Fruit fly (Drosophila melanogaster): ENCODE results near the gene CG31689.
A peak's percentile ranks its signal among the peaks of the same experiment; 100 is the strongest.

Gene CG31689

dm6 chr2L:2725374-2725773, at the start of gene CG31689:
Gene CG31689, plus strand, starts transcription at chr2L:2725674.
- TF ChIP-seq CG17801 (GFP tag; optimal IDR thresholded peaks at IDR 0.05; ENCODE audit: partially characterized antibody): no peak

- TF ChIP-seq CG17801 (GFP tag; optimal IDR thresholded peaks at IDR 0.05; ENCODE audit: partially characterized antibody): no peak
Observed at dm6 chr2L:2677553-2677952, 47.9 kb upstream of the CG31689 start, which contains the start of gene Tmtc1. Gene Tmtc1, plus strand, starts transcription at chr2L:2677734.

dm6 chr2L:2696337-2696736, 29.1 kb upstream of the CG31689 start, which contains the start of gene Trf5:
Gene Trf5, minus strand, starts transcription at chr2L:2696437.
- TF ChIP-seq CG17801 (GFP tag; optimal IDR thresholded peaks at IDR 0.05; ENCODE audit: partially characterized antibody): no peak

dm6 chr2L:2720368-2720767, 5.1 kb upstream of the CG31689 start:
- TF ChIP-seq CG17801 (GFP tag; optimal IDR thresholded peaks at IDR 0.05; ENCODE audit: partially characterized antibody): no peak

dm6 chr2L:2721317-2721716, 4.2 kb upstream of the CG31689 start:
- no peak for TF ChIP-seq CG17801 (GFP tag; optimal IDR thresholded peaks at IDR 0.05; ENCODE audit: partially characterized antibody)

dm6 chr2L:2723100-2723499, 2.4 kb upstream of the CG31689 start:
- no peak for TF ChIP-seq CG17801 (GFP tag; optimal IDR thresholded peaks at IDR 0.05; ENCODE audit: partially characterized antibody)

- no peak for TF ChIP-seq CG17801 (GFP tag; optimal IDR thresholded peaks at IDR 0.05; ENCODE audit: partially characterized antibody)
Observed at dm6 chr2L:2724459-2724858, 1.0 kb upstream of the CG31689 start.

- no peak for TF ChIP-seq CG17801 (GFP tag; optimal IDR thresholded peaks at IDR 0.05; ENCODE audit: partially characterized antibody)
Observed at dm6 chr2L:2727364-2727763, 1.9 kb downstream of the CG31689 start.

dm6 chr2L:2727812-2728211, 2.3 kb downstream of the CG31689 start:
- TF ChIP-seq CG17801 (GFP tag; optimal IDR thresholded peaks at IDR 0.05; ENCODE audit: partially characterized antibody): no peak

- TF ChIP-seq CG17801 (GFP tag; optimal IDR thresholded peaks at IDR 0.05; ENCODE audit: partially characterized antibody): no peak
Observed at dm6 chr2L:2728577-2728976, 3.1 kb downstream of the CG31689 start.

- no peak for TF ChIP-seq CG17801 (GFP tag; optimal IDR thresholded peaks at IDR 0.05; ENCODE audit: partially characterized antibody)
Observed at dm6 chr2L:2729882-2730281, 4.4 kb downstream of the CG31689 start.

dm6 chr2L:2730756-2731155, 5.3 kb downstream of the CG31689 start:
- no peak for TF ChIP-seq CG17801 (GFP tag; optimal IDR thresholded peaks at IDR 0.05; ENCODE audit: partially characterized antibody)

- TF ChIP-seq CG17801 (GFP tag; optimal IDR thresholded peaks at IDR 0.05; ENCODE audit: partially characterized antibody): no peak
Observed at dm6 chr2L:2731370-2732138, 6.1 kb downstream of the CG31689 start.

- no peak for TF ChIP-seq CG17801 (GFP tag; optimal IDR thresholded peaks at IDR 0.05; ENCODE audit: partially characterized antibody)
Observed at dm6 chr2L:2732139-2732830, 6.8 kb downstream of the CG31689 start.

dm6 chr2L:2734215-2734614, 8.7 kb downstream of the CG31689 start:
- peak; percentile 86 for TF ChIP-seq CG17801 (GFP tag; optimal IDR thresholded peaks at IDR 0.05; ENCODE audit: partially characterized antibody)

dm6 chr2L:2734946-2735345, 9.5 kb downstream of the CG31689 start:
- TF ChIP-seq CG17801 (GFP tag; optimal IDR thresholded peaks at IDR 0.05; ENCODE audit: partially characterized antibody): peak; percentile 21

Measured in ovary, adult (tissue).